Fruit fly (Drosophila melanogaster) whole organism, embryonic: Measurements from ENCODE around the gene msps.

Source experiments
- Awh ChIP-seq: fragments of 200-800 bp; sonication (Bioruptor generic); IDR thresholded peaks from 2 replicates; pipeline ENCODE4, ENCODE4 v1.3.6; 2022; ENCODE audit warnings: missing biosample characterization, missing genetic modification characterization
- BtbVII ChIP-seq: fragments of 200-800 bp; sonication (Bioruptor generic); optimal IDR thresholded peaks from 3 replicates; lab custom pipeline; 2017; ENCODE audit warnings: missing biosample characterization, mild to moderate bottlenecking, missing genetic modification characterization
- CG10431 ChIP-seq: fragments of 200-800 bp; sonication (Bioruptor generic); optimal IDR thresholded peaks from 3 replicates; lab custom pipeline; 2018; ENCODE audit warnings: missing biosample characterization, mild to moderate bottlenecking, missing genetic modification characterization
- CG11696 ChIP-seq: fragments of 200-800 bp; sonication (Bioruptor generic); IDR thresholded peaks from 2 replicates; pipeline ENCODE4 v1.3.6; 2022; ENCODE audit warnings: missing biosample characterization, missing genetic modification characterization
- CG12299 ChIP-seq: fragments of 200-800 bp; sonication (Bioruptor generic); optimal IDR thresholded peaks from 2 replicates; lab custom pipeline; 2018; ENCODE audit warnings: missing biosample characterization, mild to moderate bottlenecking, missing genetic modification characterization
- CG14050 ChIP-seq: fragments of 200-800 bp; sonication (Bioruptor generic); IDR thresholded peaks from 3 replicates; pipeline ENCODE4 v1.3.6; 2022; ENCODE audit warnings: missing biosample characterization, missing genetic modification characterization
- CG14710 ChIP-seq: fragments of 200-800 bp; sonication (Bioruptor generic); optimal IDR thresholded peaks from 3 replicates; lab custom pipeline; 2019; ENCODE audit warnings: missing biosample characterization, mild to moderate bottlenecking, missing genetic modification characterization, moderate library complexity
- CG15514 ChIP-seq: fragments of 200-800 bp; sonication (Bioruptor generic); optimal IDR thresholded peaks from 3 replicates; lab custom pipeline; 2017; ENCODE audit warnings: missing biosample characterization, missing genetic modification characterization, mild to moderate bottlenecking, moderate library complexity, missing genetic modification reagents
- CG15696 ChIP-seq: fragments of 200-800 bp; sonication (Bioruptor generic); optimal IDR thresholded peaks from 2 replicates; lab custom pipeline; 2019; ENCODE audit warnings: missing biosample characterization, mild to moderate bottlenecking, missing genetic modification characterization, moderate library complexity
- CG1602 ChIP-seq: fragments of 200-800 bp; sonication (Bioruptor generic); optimal IDR thresholded peaks from 3 replicates; lab custom pipeline; 2016; ENCODE audit warnings: missing biosample characterization, missing genetic modification characterization
- CG17829 ChIP-seq: fragments of 200-800 bp; optimal IDR thresholded peaks from 2 replicates; lab custom pipeline; 2019; ENCODE audit warnings: missing biosample characterization, mild to moderate bottlenecking, missing genetic modification characterization, moderate library complexity
- CG1792 ChIP-seq: fragments of 200-800 bp; sonication (Bioruptor generic); optimal IDR thresholded peaks from 2 replicates; lab custom pipeline; 2016; ENCODE audit warnings: missing biosample characterization, missing genetic modification characterization
- CG18599 ChIP-seq: fragments of 200-800 bp; sonication (Bioruptor generic); optimal IDR thresholded peaks from 3 replicates; lab custom pipeline; 2017; ENCODE audit warnings: missing biosample characterization, missing genetic modification characterization, mild to moderate bottlenecking, moderate library complexity, missing genetic modification reagents
- CG2202 ChIP-seq: fragments of 200-800 bp; sonication (Bioruptor generic); optimal IDR thresholded peaks from 2 replicates; lab custom pipeline; 2018; ENCODE audit warnings: missing biosample characterization, mild to moderate bottlenecking, missing genetic modification characterization
- CG2875 ChIP-seq: fragments of 200-800 bp; sonication (Bioruptor generic); optimal IDR thresholded peaks from 2 replicates; lab custom pipeline; 2017; ENCODE audit warnings: missing biosample characterization, mild to moderate bottlenecking, missing genetic modification characterization, missing genetic modification reagents
- CG31441 ChIP-seq: fragments of 200-800 bp; sonication (Bioruptor generic); IDR thresholded peaks from 2 replicates; pipeline ENCODE4 v1.3.6; 2022; ENCODE audit warnings: missing biosample characterization, missing genetic modification characterization
- CG3995 ChIP-seq: fragments of 200-800 bp; sonication (Bioruptor generic); optimal IDR thresholded peaks from 3 replicates; lab custom pipeline; 2016; ENCODE audit warnings: missing biosample characterization, missing genetic modification characterization
- CG42726 ChIP-seq: fragments of 200-800 bp; sonication (Bioruptor generic); IDR thresholded peaks from 2 replicates; pipeline ENCODE4 v1.3.6; 2022; ENCODE audit warnings: missing biosample characterization, missing genetic modification characterization; ENCODE audit not compliant: partially characterized antibody
- CG43689 ChIP-seq: fragments of 200-800 bp; sonication (Bioruptor generic); IDR thresholded peaks from 2 replicates; pipeline ENCODE4 v1.3.6; 2022; ENCODE audit warnings: missing biosample characterization, missing genetic modification characterization
- CG4424 ChIP-seq: fragments of 200-800 bp; sonication (Bioruptor generic); optimal IDR thresholded peaks from 3 replicates; lab custom pipeline; 2016; ENCODE audit warnings: missing biosample characterization, missing genetic modification characterization
- CG5245 ChIP-seq: fragments of 200-800 bp; sonication (Bioruptor generic); optimal IDR thresholded peaks from 3 replicates; lab custom pipeline; 2016; ENCODE audit warnings: missing biosample characterization, missing genetic modification characterization
- CG7987 ChIP-seq: fragments of 200-800 bp; sonication (Bioruptor generic); optimal IDR thresholded peaks from 2 replicates; lab custom pipeline; 2018; ENCODE audit warnings: missing biosample characterization, mild to moderate bottlenecking, missing genetic modification characterization, moderate library complexity
- D ChIP-seq, 2 experiments: fragments of 200-800 bp in 1 of 2; fragments of >200 bp in 1 of 2; sonication (Bioruptor generic) in 1 of 2; optimal IDR thresholded peaks; 2 replicates in 1 of 2; 3 replicates in 1 of 2; lab custom pipeline; 2017; ENCODE audit warnings: mild to moderate bottlenecking in 1 of 2, missing biosample characterization in 1 of 2, missing genetic modification characterization in 1 of 2, missing genetic modification reagents in 1 of 2
- D19A ChIP-seq: fragments of 200-800 bp; optimal IDR thresholded peaks from 3 replicates; lab custom pipeline; 2019; ENCODE audit warnings: missing biosample characterization, mild to moderate bottlenecking, missing genetic modification characterization, moderate library complexity
- Deaf1 ChIP-seq: fragments of 200-800 bp; optimal IDR thresholded peaks from 3 replicates; lab custom pipeline; 2019; ENCODE audit warnings: missing biosample characterization, mild to moderate bottlenecking, missing genetic modification characterization, moderate library complexity
- Eip74EF ChIP-seq, 2 experiments: fragments of 200-800 bp in 1 of 2; fragments of >200 bp in 1 of 2; sonication (Bioruptor generic) in 1 of 2; optimal IDR thresholded peaks; 2 replicates each; lab custom pipeline; 2017 to 2019; ENCODE audit warnings: missing biosample characterization in 2 of 2, missing genetic modification characterization in 2 of 2, mild to moderate bottlenecking in 1 of 2, moderate library complexity in 1 of 2
- HHEX ChIP-seq: fragments of 200-800 bp; sonication (Bioruptor generic); optimal IDR thresholded peaks from 3 replicates; lab custom pipeline; 2017; ENCODE audit warnings: missing biosample characterization, mild to moderate bottlenecking, missing genetic modification characterization, missing genetic modification reagents
- HLH4C ChIP-seq: fragments of 200-800 bp; sonication (Bioruptor generic); IDR thresholded peaks from 3 replicates; pipeline ENCODE4 v1.3.6; 2022; ENCODE audit warnings: missing biosample characterization, missing genetic modification characterization; ENCODE audit not compliant: partially characterized antibody
- HLHmδ ChIP-seq: fragments of 200-800 bp; sonication (Bioruptor generic); optimal IDR thresholded peaks from 2 replicates; lab custom pipeline; 2018; ENCODE audit warnings: missing biosample characterization, mild to moderate bottlenecking, missing genetic modification characterization, moderate library complexity
- Hand ChIP-seq: fragments of 200-800 bp; sonication (Bioruptor generic); optimal IDR thresholded peaks from 2 replicates; lab custom pipeline; 2017; ENCODE audit warnings: mild to moderate bottlenecking, missing biosample characterization, missing genetic modification reagents, missing genetic modification characterization
- Hr39 ChIP-seq: fragments of >200 bp; optimal IDR thresholded peaks from 2 replicates; lab custom pipeline; 2017
- Jarid2 ChIP-seq: fragments of 200-800 bp; sonication (Bioruptor generic); optimal IDR thresholded peaks from 3 replicates; lab custom pipeline; 2017; ENCODE audit warnings: mild to moderate bottlenecking, missing biosample characterization, missing genetic modification reagents, missing genetic modification characterization
- MTF-1 ChIP-seq: fragments of 200-800 bp; sonication (Bioruptor generic); optimal IDR thresholded peaks from 2 replicates; lab custom pipeline; 2018; ENCODE audit warnings: missing biosample characterization, mild to moderate bottlenecking, missing genetic modification characterization, borderline replicate concordance
- Mad ChIP-seq: fragments of 200-800 bp; sonication (Bioruptor generic); optimal IDR thresholded peaks from 2 replicates; lab custom pipeline; 2016; ENCODE audit warnings: missing biosample characterization, missing genetic modification characterization
- Scr ChIP-seq: fragments of 200-800 bp; sonication (Bioruptor generic); IDR thresholded peaks from 2 replicates; pipeline ENCODE4 v1.3.6; 2022; ENCODE audit warnings: missing biosample characterization, missing genetic modification characterization; ENCODE audit not compliant: partially characterized antibody
- az2 ChIP-seq: fragments of 200-800 bp; sonication (Bioruptor generic); optimal IDR thresholded peaks from 3 replicates; lab custom pipeline; 2016; ENCODE audit warnings: missing biosample characterization, missing genetic modification characterization
- chif ChIP-seq, 2 experiments: fragments of 200-800 bp; sonication (Bioruptor generic); optimal IDR thresholded peaks; 3 replicates each; lab custom pipeline; 2016; ENCODE audit warnings: missing biosample characterization in 2 of 2, missing genetic modification characterization in 2 of 2
- crp ChIP-seq, 2 experiments: fragments of 200-800 bp; sonication (Bioruptor generic); optimal IDR thresholded peaks; 2 replicates in 1 of 2; 3 replicates in 1 of 2; lab custom pipeline; 2017; ENCODE audit warnings: missing biosample characterization in 2 of 2, missing genetic modification characterization in 2 of 2, mild to moderate bottlenecking in 1 of 2, moderate library complexity in 1 of 2
- dm ChIP-seq: fragments of 200-800 bp; sonication (Bioruptor generic); optimal IDR thresholded peaks from 3 replicates; lab custom pipeline; 2016; ENCODE audit warnings: missing biosample characterization, missing genetic modification characterization
- pfk ChIP-seq: fragments of 200-800 bp; sonication (Bioruptor generic); optimal IDR thresholded peaks from 2 replicates; lab custom pipeline; 2018; ENCODE audit warnings: missing biosample characterization, mild to moderate bottlenecking, missing genetic modification characterization, moderate library complexity
- pros ChIP-seq: fragments of 200-800 bp; sonication (Bioruptor generic); optimal IDR thresholded peaks from 3 replicates; lab custom pipeline; 2019; ENCODE audit warnings: missing biosample characterization, mild to moderate bottlenecking, missing genetic modification characterization, moderate library complexity
- psq ChIP-seq: fragments of 200-800 bp; sonication (Bioruptor generic); optimal IDR thresholded peaks from 2 replicates; lab custom pipeline; 2017; ENCODE audit warnings: missing biosample characterization, missing genetic modification characterization
- repo ChIP-seq: fragments of 200-800 bp; sonication (Bioruptor generic); optimal IDR thresholded peaks from 2 replicates; lab custom pipeline; 2016; ENCODE audit warnings: missing biosample characterization, missing genetic modification characterization
- sc ChIP-seq, 3 experiments: fragments of >200 bp in 2 of 3; fragments of 200-800 bp in 1 of 3; sonication (Bioruptor generic) in 1 of 3; optimal IDR thresholded peaks; 2 replicates in 2 of 3; 3 replicates in 1 of 3; lab custom pipeline; 2017; ENCODE audit warnings: mild to moderate bottlenecking in 1 of 3, missing biosample characterization in 1 of 3, missing genetic modification characterization in 1 of 3, missing genetic modification reagents in 1 of 3
- sd ChIP-seq: fragments of 200-800 bp; sonication (Bioruptor generic); optimal IDR thresholded peaks from 3 replicates; lab custom pipeline; 2018; ENCODE audit warnings: missing biosample characterization, mild to moderate bottlenecking, missing genetic modification characterization, moderate library complexity
- sens-2 ChIP-seq: fragments of 200-800 bp; sonication (Bioruptor generic); IDR thresholded peaks from 2 replicates; pipeline ENCODE4 v1.3.6; 2022; ENCODE audit warnings: missing biosample characterization, missing genetic modification characterization
- shn ChIP-seq: fragments of 200-800 bp; sonication (Bioruptor generic); optimal IDR thresholded peaks from 3 replicates; lab custom pipeline; 2016; ENCODE audit warnings: missing biosample characterization, missing genetic modification characterization
- sr ChIP-seq: fragments of 200-800 bp; sonication (Bioruptor generic); IDR thresholded peaks from 3 replicates; pipeline ENCODE4 v1.3.6; 2022; ENCODE audit warnings: missing biosample characterization, missing genetic modification characterization
- vnd ChIP-seq: fragments of 200-800 bp; sonication (Bioruptor generic); IDR thresholded peaks from 3 replicates; pipeline ENCODE4 v1.3.6; 2022; ENCODE audit warnings: missing biosample characterization, missing genetic modification characterization; ENCODE audit not compliant: partially characterized antibody

msps gene

dm6 chr3R:16005943-16006342 lies 44.7 kb upstream of the msps start (continued):
- TF ChIP-seq CG3995 (GFP tag; lab: Kevin White, UChicago) (no peak), CG12299 (tag; lab: Kevin White, UChicago) (peak; percentile 48), CG7987 (peak; percentile 74), vnd (GFP tag; lab: Robert Waterston, UW) (no peak), Hr39 (no peak), Deaf1 (tag; lab: Kevin White, UChicago) (no peak), pros (GFP tag; lab: Kevin White, UChicago) (no peak), CG2875 (GFP tag; lab: Kevin White, UChicago) (peak; percentile 75), CG42726 (GFP tag; lab: Robert Waterston, UW) (no peak), chif (GFP tag; optimal IDR thresholded peaks at IDR 0.05; lab: Kevin White, UChicago) (no peak), CG43689 (GFP tag; lab: Robert Waterston, UW) (no peak), Hand (GFP tag; lab: Kevin White, UChicago) (no peak), D19A (peak; percentile 8), CG31441 (GFP tag; lab: Robert Waterston, UW) (peak; percentile 38; the same call in 1 of the 2 replicates), CG4424 (peak; percentile 36), crp (GFP tag; optimal IDR thresholded peaks at IDR 0.05; lab: Kevin White, UChicago) (no peak), CG1602 (no peak), Awh (peak; percentile 63; the same call in 1 of the 2 replicates), CG1792 (peak; percentile 25), CG5245 (GFP tag; lab: Kevin White, UChicago) (no peak), shn (GFP tag; lab: Kevin White, UChicago) (no peak), sens-2 (GFP tag; lab: Robert Waterston, UW) (no peak), Eip74EF (GFP tag; optimal IDR thresholded peaks at IDR 0.05; lab: Kevin White, UChicago) (peak in 1 of 2 experiments; percentile 54), HHEX (peak; percentile 56), HLH4C (no peak), Scr (no peak), MTF-1 (GFP tag; lab: Kevin White, UChicago) (peak; percentile 75), CG15514 (GFP tag; lab: Kevin White, UChicago) (peak; percentile 18), Mad (GFP tag; lab: Kevin White, UChicago) (no peak), HLHmδ (GFP tag; lab: Kevin White, UChicago) (no peak), CG17829 (peak; percentile 0), CG2202 (tag; lab: Kevin White, UChicago) (peak; percentile 44), pfk (GFP tag; lab: Kevin White, UChicago) (peak; percentile 22), sc (optimal IDR thresholded peaks at IDR 0.05; lab: Kevin White, UChicago) (no peak), sc (GFP tag; optimal IDR thresholded peaks at IDR 0.05; lab: Kevin White, UChicago) (peak; percentile 42), psq (GFP tag; lab: Kevin White, UChicago) (no peak), CG14710 (tag; lab: Kevin White, UChicago) (peak; percentile 41), az2 (GFP tag; lab: Kevin White, UChicago) (no peak), CG11696 (GFP tag; lab: Robert Waterston, UW) (no peak), Jarid2 (GFP tag; lab: Kevin White, UChicago) (no peak), repo (GFP tag; lab: Kevin White, UChicago) (no peak), CG15696 (tag; lab: Kevin White, UChicago) (peak; percentile 49), dm (GFP tag; lab: Kevin White, UChicago) (no peak), D (optimal IDR thresholded peaks at IDR 0.05; lab: Kevin White, UChicago) (no peak), D (GFP tag; optimal IDR thresholded peaks at IDR 0.05; lab: Kevin White, UChicago) (peak; percentile 16), BtbVII (peak; percentile 12), sr (GFP tag; lab: Robert Waterston, UW) (no peak), CG18599 (peak; percentile 26), CG10431 (GFP tag; lab: Kevin White, UChicago) (peak; percentile 53), sd (tag; lab: Kevin White, UChicago) (no peak), CG14050 (GFP tag; lab: Robert Waterston, UW) (no peak)
